Worm (Caenorhabditis elegans): ENCODE results near the gene suds-3.

ce11 chrV:9916665-9917064 is 14.2 kb upstream of the suds-3 start, which contains the start of gene C50H2.4:
- TF ChIP-seq unc-130 (GFP tag; optimal IDR thresholded peaks at IDR 0.05) = no peak
- TF ChIP-seq nhr-90 (tag; optimal IDR thresholded peaks at IDR 0.05) = no peak
- no peak for TF ChIP-seq let-607 (tag; optimal IDR thresholded peaks at IDR 0.05)
